Worm (Caenorhabditis elegans) whole organism, young adult: ENCODE measurements around the gene catp-4.

Experiments
- C17E4.6 ChIP-seq: fragments of 200-800 bp; sonication (Bioruptor generic); IDR thresholded peaks from 2 replicates; pipeline ENCODE4 v1.3.6; 2022; ENCODE audit warnings: missing genetic modification reagents, missing genetic modification characterization, missing compliant biosample characterization
- F33H1.4 ChIP-seq: fragments of 200-800 bp; sonication (Bioruptor generic); IDR thresholded peaks from 2 replicates; pipeline ENCODE4 v1.3.6; 2022; ENCODE audit warnings: missing genetic modification reagents, missing genetic modification characterization, missing compliant biosample characterization
- F37B4.10 ChIP-seq: fragments of 200-800 bp; sonication (Bioruptor generic); IDR thresholded peaks from 2 replicates; pipeline ENCODE4 v1.3.6; 2022; ENCODE audit warnings: missing genetic modification characterization, missing compliant biosample characterization
- T26A5.8 ChIP-seq: sonication (generic microtip); optimal IDR thresholded peaks from 2 replicates; lab custom pipeline; 2016; ENCODE audit warnings: missing genetic modification characterization, missing compliant biosample characterization
- Y53G8AR.9 ChIP-seq: fragments of 200-800 bp; sonication (Bioruptor generic); conservative IDR thresholded peaks from 2 replicates; pipeline ENCODE4 v1.3.6; 2022; ENCODE audit warnings: missing genetic modification reagents, missing genetic modification characterization, missing compliant biosample characterization
- Y56A3A.18 ChIP-seq: fragments of 200-800 bp; sonication (Bioruptor generic); IDR thresholded peaks from 2 replicates; pipeline ENCODE4 v1.3.6; 2022; ENCODE audit warnings: missing genetic modification reagents, missing genetic modification characterization, missing compliant biosample characterization
- atf-7 ChIP-seq: sonication (generic microtip); optimal IDR thresholded peaks from 2 replicates; lab custom pipeline; 2017; ENCODE audit warnings: mild to moderate bottlenecking, missing genetic modification characterization, missing compliant biosample characterization
- cebp-1 ChIP-seq, 2 experiments: fragments of 200-800 bp in 1 of 2; sonication (Bioruptor generic) in 1 of 2; sonication (generic microtip) in 1 of 2; IDR thresholded peaks in 1 of 2; optimal IDR thresholded peaks in 1 of 2; 2 replicates each; pipeline versions ENCODE4 v1.3.6 to Lab custom; 2017 to 2022; ENCODE audit warnings: missing compliant biosample characterization in 2 of 2, missing genetic modification characterization in 2 of 2, mild to moderate bottlenecking in 1 of 2, missing genetic modification reagents in 1 of 2, moderate library complexity in 1 of 2
- ceh-100 ChIP-seq: fragments of 200-800 bp; sonication (Bioruptor generic); IDR thresholded peaks from 2 replicates; pipeline ENCODE4 v1.3.6; 2022; ENCODE audit warnings: missing genetic modification reagents, missing genetic modification characterization, missing compliant biosample characterization
- ceh-27 ChIP-seq: fragments of 200-800 bp; sonication (Bioruptor generic); optimal IDR thresholded peaks from 2 replicates; lab custom pipeline; 2018; ENCODE audit warnings: mild to moderate bottlenecking, missing genetic modification characterization, moderate library complexity, missing compliant biosample characterization
- ceh-40 ChIP-seq: fragments of 200-800 bp; sonication (Bioruptor generic); IDR thresholded peaks from 2 replicates; pipeline ENCODE4 v1.3.6; 2022; ENCODE audit warnings: missing genetic modification characterization, missing compliant biosample characterization
- ceh-58 ChIP-seq: fragments of 200-800 bp; sonication (Bioruptor generic); IDR thresholded peaks from 2 replicates; pipeline ENCODE4 v1.3.6; 2022; ENCODE audit warnings: missing genetic modification characterization, missing compliant biosample characterization
- ceh-79 ChIP-seq: sonication (generic microtip); optimal IDR thresholded peaks from 2 replicates; lab custom pipeline; 2017; ENCODE audit warnings: mild to moderate bottlenecking, missing genetic modification characterization, missing compliant biosample characterization
- chd-7 ChIP-seq: sonication (generic microtip); optimal IDR thresholded peaks from 2 replicates; lab custom pipeline; 2016; ENCODE audit warnings: mild to moderate bottlenecking, missing genetic modification characterization, moderate library complexity, missing compliant biosample characterization
- fkh-3 ChIP-seq: sonication (generic microtip); optimal IDR thresholded peaks from 2 replicates; lab custom pipeline; 2016; ENCODE audit warnings: mild to moderate bottlenecking, missing genetic modification characterization, missing compliant biosample characterization
- hmg-20 ChIP-seq: fragments of 200-800 bp; sonication (Bioruptor generic); IDR thresholded peaks from 2 replicates; pipeline ENCODE4 v1.3.6; 2022; ENCODE audit warnings: missing genetic modification reagents, missing genetic modification characterization, missing compliant biosample characterization
- lag-1 ChIP-seq: fragments of 200-800 bp; sonication (Bioruptor generic); IDR thresholded peaks from 2 replicates; pipeline ENCODE4 v1.3.6; 2022; ENCODE audit warnings: missing genetic modification reagents, missing genetic modification characterization, missing compliant biosample characterization
- lin-40 ChIP-seq: sonication (generic microtip); optimal IDR thresholded peaks from 2 replicates; lab custom pipeline; 2016; ENCODE audit warnings: missing genetic modification characterization, mild to moderate bottlenecking, missing compliant biosample characterization, missing genotype, missing genetic modification reagents
- madf-10 ChIP-seq: sonication (generic microtip); optimal IDR thresholded peaks from 2 replicates; lab custom pipeline; 2016; ENCODE audit warnings: mild to moderate bottlenecking, missing genetic modification characterization, missing compliant biosample characterization
- madf-8 ChIP-seq: fragments of 200-800 bp; sonication (Bioruptor generic); conservative IDR thresholded peaks from 2 replicates; pipeline ENCODE4 v1.3.6; 2022; ENCODE audit warnings: missing genetic modification reagents, missing genetic modification characterization, missing compliant biosample characterization
- nfyb-1 ChIP-seq: fragments of 200-800 bp; sonication (Bioruptor generic); IDR thresholded peaks from 2 replicates; pipeline ENCODE4 v1.3.6; 2022; ENCODE audit warnings: missing genetic modification reagents, missing genetic modification characterization, missing compliant biosample characterization
- nhr-179 ChIP-seq: sonication (generic microtip); optimal IDR thresholded peaks from 2 replicates; lab custom pipeline; 2016; ENCODE audit warnings: mild to moderate bottlenecking, missing genetic modification characterization, missing compliant biosample characterization
- nhr-27 ChIP-seq: fragments of 200-800 bp; sonication (Bioruptor generic); optimal IDR thresholded peaks from 2 replicates; lab custom pipeline; 2018; ENCODE audit warnings: mild to moderate bottlenecking, missing genetic modification characterization, moderate library complexity, missing compliant biosample characterization
- pbrm-1 ChIP-seq: fragments of 200-800 bp; sonication (Bioruptor generic); IDR thresholded peaks from 2 replicates; pipeline ENCODE4 v1.3.6; 2022; ENCODE audit warnings: missing genetic modification reagents, missing genetic modification characterization, missing compliant biosample characterization
- pha-4 ChIP-seq: fragments of 150-350 bp; sonication (generic microtip); optimal IDR thresholded peaks from 2 replicates; lab custom pipeline; 2014; ENCODE audit warnings: missing biosample characterization, missing genetic modification reagents, missing genetic modification characterization
- rcor-1 ChIP-seq: fragments of 200-800 bp; sonication (Bioruptor generic); IDR thresholded peaks from 2 replicates; pipeline ENCODE4 v1.3.6; 2022; ENCODE audit warnings: missing genetic modification reagents, missing genetic modification characterization, missing compliant biosample characterization
- rpc-1 ChIP-seq, 2 experiments: fragments of 150-350 bp in 1 of 2; sonication (generic microtip) in 1 of 2; optimal IDR thresholded peaks; 2 replicates each; lab custom pipeline; 2014 to 2018; ENCODE audit warnings: missing biosample characterization in 1 of 2, missing genetic modification characterization in 1 of 2, missing genetic modification reagents in 1 of 2, missing genotype in 1 of 2
- somi-1 ChIP-seq: fragments of 200-800 bp; sonication (Bioruptor generic); optimal IDR thresholded peaks from 2 replicates; lab custom pipeline; 2018; ENCODE audit warnings: mild to moderate bottlenecking, missing genetic modification characterization, missing compliant biosample characterization
- ztf-18 ChIP-seq: sonication (generic microtip); optimal IDR thresholded peaks from 2 replicates; lab custom pipeline; 2016; ENCODE audit warnings: missing genotype, mild to moderate bottlenecking, missing genetic modification characterization, missing compliant biosample characterization
- ztf-25 ChIP-seq: fragments of 200-800 bp; sonication (Bioruptor generic); IDR thresholded peaks from 2 replicates; pipeline ENCODE4 v1.3.6; 2022; ENCODE audit warnings: missing genetic modification reagents, missing genetic modification characterization, missing compliant biosample characterization

The catp-4 gene

ce11 chrII:14578013-14578412 lies 15.4 kb upstream of the catp-4 start, which contains the start of gene nspb-7:
TSS of gene nspb-7 (plus strand) at chrII:14578313.
- TF ChIP-seq ceh-40 (GFP tag; lab: Robert Waterston, UW) (no peak), ceh-79 (no peak), nfyb-1 (no peak), ztf-25 (GFP tag; lab: Robert Waterston, UW) (no peak), Y56A3A.18 (GFP tag; lab: Robert Waterston, UW) (no peak), fkh-3 (no peak), C17E4.6 (no peak)

DNA sequence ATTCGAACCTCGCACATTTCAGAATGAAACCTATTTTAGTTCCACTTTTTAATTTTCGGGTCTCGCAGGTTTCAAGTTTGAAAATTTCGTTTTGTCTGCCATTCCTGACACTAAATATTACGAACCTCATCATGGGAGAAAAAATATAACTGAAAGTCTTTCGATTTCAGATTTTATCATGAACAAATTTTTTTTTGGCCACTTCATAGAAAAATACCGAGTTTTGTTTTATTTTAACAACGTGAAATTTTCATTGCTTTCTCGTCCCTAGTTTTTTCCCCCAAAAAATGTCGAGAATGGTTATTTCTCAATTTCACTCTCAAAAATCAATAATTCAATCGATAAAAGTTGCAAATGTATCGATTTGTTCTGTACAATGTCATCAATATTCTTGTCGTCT lies 14.7 kb upstream of the catp-4 start, which contains the start of gene C01G12.9:
C01G12.9 (plus strand) TSS at position 301 of the 400 bp plus-strand sequence.
- no peak for TF ChIP-seq ztf-18
- no peak for TF ChIP-seq pbrm-1 (GFP tag; lab: Robert Waterston, UW)
- TF ChIP-seq madf-8 (GFP tag; lab: Robert Waterston, UW) = no peak
- no peak for TF ChIP-seq cebp-1 (GFP tag; IDR thresholded peaks at IDR 0.05; lab: Robert Waterston, UW)
- TF ChIP-seq cebp-1 (tag; optimal IDR thresholded peaks at IDR 0.05; lab: Kevin White, UChicago) = no peak
- no peak for TF ChIP-seq lin-40 (tag; lab: Kevin White, UChicago)
- TF ChIP-seq madf-10 (tag; lab: Kevin White, UChicago) = no peak
- no peak for TF ChIP-seq F37B4.10 (GFP tag; lab: Robert Waterston, UW)
- TF ChIP-seq ceh-27 (GFP tag; lab: Kevin White, UChicago) = no peak

ce11 chrII:14580549-14580948 lies 12.8 kb upstream of the catp-4 start, which contains the start of the genes nspb-8 and nspb-9:
TSS of gene nspb-8 (minus strand) at chrII:14580649.
TSS of gene nspb-9 (plus strand) at chrII:14580859.
- TF ChIP-seq Y53G8AR.9 (GFP tag; lab: Robert Waterston, UW) (no peak), rcor-1 (GFP tag; lab: Robert Waterston, UW) (no peak), pha-4 (tag; lab: Kevin White, UChicago) (no peak), ceh-100 (GFP tag; lab: Robert Waterston, UW) (no peak), Y56A3A.18 (GFP tag; lab: Robert Waterston, UW) (no peak), T26A5.8 (tag; lab: Kevin White, UChicago) (no peak), atf-7 (no peak)
- TF ChIP-seq, all 124 proteins: peak for 0

DNA sequence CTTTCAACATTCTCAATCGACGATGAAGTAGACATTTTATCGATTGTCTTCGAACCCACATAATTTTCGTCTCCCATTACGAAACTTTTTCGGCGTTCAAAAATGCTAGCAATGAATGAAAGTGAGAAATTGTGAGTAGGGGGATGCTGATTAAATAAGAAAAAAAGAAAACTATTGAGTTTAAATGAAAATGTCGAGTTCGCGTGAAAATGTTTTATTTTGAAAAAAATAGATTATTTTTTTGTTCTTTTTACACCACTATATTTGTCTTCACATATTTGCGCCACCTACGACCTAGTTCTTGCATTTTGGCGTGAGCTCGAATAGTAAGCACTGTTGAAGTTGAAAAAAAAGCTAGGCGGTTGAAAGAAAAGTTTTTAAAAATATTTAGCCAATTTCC lies 11.2 kb upstream of the catp-4 start, which contains the start of gene C01G12.3:
C01G12.3 (minus strand) TSS at position 101 of the 400 bp plus-strand sequence.
- TF ChIP-seq chd-7 (tag; lab: Kevin White, UChicago) = no peak
- TF ChIP-seq nfyb-1 = no peak
- TF ChIP-seq fkh-3 = no peak
- no peak for TF ChIP-seq ceh-27 (GFP tag; lab: Kevin White, UChicago)
- TF ChIP-seq ceh-58 (GFP tag; lab: Robert Waterston, UW) = no peak
- no peak for TF ChIP-seq hmg-20 (GFP tag; lab: Robert Waterston, UW)
- TF ChIP-seq rpc-1 (optimal IDR thresholded peaks at IDR 0.05; lab: Kevin White, UChicago) = no peak
- no peak for TF ChIP-seq rpc-1 (tag; optimal IDR thresholded peaks at IDR 0.05; lab: Kevin White, UChicago)

ce11 chrII:14587407-14587806 lies 6.0 kb upstream of the catp-4 start, which contains the start of gene C01G12.5:
TSS of gene C01G12.5 (minus strand) at chrII:14587507.
- no peak for TF ChIP-seq nhr-179 (tag; lab: Kevin White, UChicago)
- no peak for TF ChIP-seq lag-1 (GFP tag; lab: Robert Waterston, UW)
- TF ChIP-seq F33H1.4 (GFP tag; lab: Robert Waterston, UW) = no peak
- no peak for TF ChIP-seq madf-10 (tag; lab: Kevin White, UChicago)
- TF ChIP-seq nhr-27 (tag; lab: Kevin White, UChicago) = no peak
- no peak for TF ChIP-seq somi-1 (GFP tag; lab: Kevin White, UChicago)
